Worm (Caenorhabditis elegans): ENCODE measurements around the gene mec-12.

DNA sequence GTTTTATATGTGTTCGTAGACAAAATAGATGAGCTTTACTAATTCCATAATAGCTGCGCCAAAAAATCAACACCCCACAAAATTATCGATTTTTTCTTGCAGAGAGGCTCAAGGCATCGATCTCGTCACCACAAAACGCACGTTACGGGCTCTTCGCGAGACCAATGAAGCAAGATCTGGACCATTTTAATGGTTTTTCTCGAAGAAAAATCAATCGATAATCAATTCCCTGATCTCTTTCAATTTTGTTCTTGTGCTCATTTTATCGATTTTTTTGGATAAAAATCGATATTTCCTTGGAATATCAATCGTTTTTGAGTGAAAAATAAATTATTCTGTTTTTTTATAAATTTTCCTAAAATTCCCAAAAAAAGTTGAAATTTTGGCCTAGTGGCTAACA, 38.9 kb downstream of the mec-12 start:
- TF ChIP-seq flt-1 (GFP tag; IDR thresholded peaks at IDR 0.05), result no peak
- no peak for TF ChIP-seq sea-1 (GFP tag; conservative IDR thresholded peaks at IDR 0.05)
- TF ChIP-seq ama-1 (optimal IDR thresholded peaks at IDR 0.05), result no peak
- TF ChIP-seq hmbx-1 (tag; optimal IDR thresholded peaks at IDR 0.05), result no peak
- no peak for TF ChIP-seq ceh-36 (tag; optimal IDR thresholded peaks at IDR 0.05)
- TF ChIP-seq pes-1 (GFP tag; IDR thresholded peaks at IDR 0.05), result no peak
- TF ChIP-seq tbx-37 (GFP tag; conservative IDR thresholded peaks at IDR 0.05), result no peak
- no peak for TF ChIP-seq tbx-11 (GFP tag; IDR thresholded peaks at IDR 0.05)
- TF ChIP-seq ets-7 (tag; optimal IDR thresholded peaks at IDR 0.05), result no peak
